Fruit fly (Drosophila melanogaster): Measurements from ENCODE around the gene CG13038.

- no peak for TF ChIP-seq h (GFP tag; optimal IDR thresholded peaks at IDR 0.05)
- TF ChIP-seq psq (GFP tag; optimal IDR thresholded peaks at IDR 0.05), result no peak
- no peak for TF ChIP-seq dl (GFP tag; optimal IDR thresholded peaks at IDR 0.05; ENCODE audit: insufficient read depth in 1 of 2, partially characterized antibody in 2 of 2)
- TF ChIP-seq CG9705 (GFP tag; optimal IDR thresholded peaks at IDR 0.05), result no peak
- TF ChIP-seq ey (GFP tag; optimal IDR thresholded peaks at IDR 0.05), result peak; percentile 32
- TF ChIP-seq Rel (GFP tag; optimal IDR thresholded peaks at IDR 0.05), result no peak
- TF ChIP-seq Rel (tag; optimal IDR thresholded peaks at IDR 0.05), result no peak
Observed at dm6 chr3L:16309972-16310371, 17.7 kb downstream of the CG13038 start.
